Worm (Caenorhabditis elegans) whole organism, midembryonic: Measurements from ENCODE around the gene K11G12.6.

Experiments used
- T22C8.4 ChIP-seq: fragments of 200-800 bp; sonication (Bioruptor generic); IDR thresholded peaks from 2 replicates; pipeline ENCODE4 v1.3.6; 2022; ENCODE audit warnings: missing genetic modification characterization, missing compliant biosample characterization
- cog-1 ChIP-seq: sonication (generic microtip); optimal IDR thresholded peaks from 2 replicates; lab custom pipeline; 2016; ENCODE audit warnings: missing genetic modification characterization, missing compliant biosample characterization
- flt-1 ChIP-seq: fragments of 200-800 bp; sonication (Bioruptor generic); IDR thresholded peaks from 2 replicates; pipeline ENCODE4 v1.3.6; 2022; ENCODE audit warnings: missing genetic modification characterization, missing compliant biosample characterization
- klf-2 ChIP-seq: fragments of 200-800 bp; sonication (Bioruptor generic); conservative IDR thresholded peaks from 2 replicates; pipeline ENCODE4 v1.3.6; 2022; ENCODE audit warnings: missing genetic modification reagents, missing genetic modification characterization, missing compliant biosample characterization
- med-1 ChIP-seq: sonication (generic microtip); optimal IDR thresholded peaks from 2 replicates; lab custom pipeline; 2017; ENCODE audit warnings: missing genetic modification characterization, mild to moderate bottlenecking, missing compliant biosample characterization, antibody characterized with exemption, missing genetic modification reagents; ENCODE audit not compliant: insufficient read depth
- ref-1 ChIP-seq: fragments of 200-800 bp; sonication (Bioruptor generic); conservative IDR thresholded peaks from 2 replicates; pipeline ENCODE4 v1.3.6; 2022; ENCODE audit warnings: missing genetic modification reagents, missing genetic modification characterization, missing compliant biosample characterization
- tab-1 ChIP-seq: fragments of 200-800 bp; sonication (Bioruptor generic); IDR thresholded peaks from 2 replicates; pipeline ENCODE4 v1.3.6; 2022; ENCODE audit warnings: missing genetic modification characterization, missing compliant biosample characterization
- ztf-23 ChIP-seq: fragments of 200-800 bp; sonication (Bioruptor generic); IDR thresholded peaks from 2 replicates; pipeline ENCODE4 v1.3.6; 2022; ENCODE audit warnings: missing genetic modification reagents, missing genetic modification characterization, missing compliant biosample characterization
- ztf-29 ChIP-seq: fragments of 200-800 bp; sonication (Bioruptor generic); IDR thresholded peaks from 2 replicates; pipeline ENCODE4 v1.3.6; 2022; ENCODE audit warnings: missing genetic modification reagents, missing genetic modification characterization, missing compliant biosample characterization

ce11 chrX:6728820-6729396 is 549 bp downstream of the K11G12.6 start:
- TF ChIP-seq cog-1 (tag; lab: Kevin White, UChicago) (no peak), flt-1 (no peak), T22C8.4 (GFP tag; lab: Robert Waterston, UW) (no peak), ref-1 (GFP tag; lab: Robert Waterston, UW) (no peak), ztf-29 (GFP tag; lab: Robert Waterston, UW) (no peak), tab-1 (no peak), klf-2 (GFP tag; lab: Robert Waterston, UW) (no peak), med-1 (GFP tag; lab: Kevin White, UChicago) (no peak), ztf-23 (no peak)
